Fruit fly (Drosophila melanogaster): ENCODE measurements around the gene Ugt37E1.
A peak's percentile ranks its signal among the peaks of the same experiment; 100 is the strongest.

Ugt37E1 gene

DNA sequence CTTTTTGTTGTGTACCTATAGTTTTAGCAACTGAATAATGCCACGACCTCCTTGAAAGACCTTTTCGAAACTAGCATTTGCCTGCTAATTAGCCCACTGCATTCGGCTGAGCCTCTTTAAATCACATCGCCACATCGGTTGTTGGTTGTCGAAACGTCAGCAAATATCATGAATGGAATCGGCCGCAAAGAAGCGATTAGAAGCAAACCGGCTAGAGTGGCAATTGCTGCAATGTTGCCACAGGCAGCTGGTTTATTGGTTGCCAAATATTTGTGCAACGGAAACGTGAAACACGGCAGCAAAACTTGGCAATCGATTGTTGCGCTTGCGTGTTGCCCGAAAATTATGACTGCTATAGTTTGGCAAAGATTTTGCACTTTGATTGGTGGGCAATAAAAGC is 48.8 kb downstream of the Ugt37E1 start (continued):
- TF ChIP-seq mam (GFP tag; optimal IDR thresholded peaks at IDR 0.05) (no peak), ci (GFP tag; IDR thresholded peaks at IDR 0.05) (0 out of 3 replicates have a peak, but pooled peaks have one; percentile 27), ab (GFP tag; optimal IDR thresholded peaks at IDR 0.05) (no peak), lmd (GFP tag; IDR thresholded peaks at IDR 0.05) (no peak), Asciz (GFP tag; optimal IDR thresholded peaks at IDR 0.05) (peak; percentile 27)

DNA sequence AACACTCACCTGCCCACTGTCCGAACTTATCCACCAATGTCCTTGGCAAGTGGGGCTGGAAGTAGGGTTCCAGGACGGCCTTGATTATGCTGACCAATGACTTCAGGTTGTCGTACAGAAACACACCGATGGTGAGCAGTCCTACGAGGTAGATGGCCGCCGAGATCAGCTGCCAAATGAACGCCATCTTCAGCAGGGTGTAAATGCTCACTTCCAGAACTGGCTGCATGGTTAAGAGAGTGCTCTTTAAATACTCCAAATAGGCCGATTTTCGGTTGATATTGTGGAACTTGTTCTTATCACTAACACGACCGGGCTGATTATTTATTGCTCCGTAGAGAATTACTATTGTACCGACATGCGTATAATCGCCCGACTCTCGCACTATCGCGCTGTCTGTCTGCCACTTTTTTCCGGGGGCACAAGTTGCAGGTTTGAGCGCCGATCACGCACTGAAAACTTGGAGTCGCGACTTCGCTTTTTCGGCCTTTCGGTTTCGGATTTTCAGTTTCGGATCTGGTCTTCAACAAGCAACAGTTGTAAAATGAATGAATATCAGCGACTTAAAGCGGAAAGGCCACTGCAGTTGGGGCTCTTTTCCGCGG is 50.4 kb downstream of the Ugt37E1 start:
- TF ChIP-seq CG9932 (GFP tag; IDR thresholded peaks at IDR 0.05): no peak
- TF ChIP-seq CG3163 (GFP tag; optimal IDR thresholded peaks at IDR 0.05): peak; percentile 64
- TF ChIP-seq grn (GFP tag; optimal IDR thresholded peaks at IDR 0.05): peak; percentile 21
- peak; percentile 88; the same call in 2 of the 3 replicates for TF ChIP-seq CG6175 (GFP tag; IDR thresholded peaks at IDR 0.05)
- no peak for TF ChIP-seq gem (tag; optimal IDR thresholded peaks at IDR 0.05)
- no peak for TF ChIP-seq CG8290 (GFP tag; optimal IDR thresholded peaks at IDR 0.05)
- TF ChIP-seq CG8290 (tag; optimal IDR thresholded peaks at IDR 0.05): peak in 1 of 2 experiments; percentile 18
- TF ChIP-seq mirr (GFP tag; optimal IDR thresholded peaks at IDR 0.05): peak; percentile 88
- TF ChIP-seq PHDP (tag; optimal IDR thresholded peaks at IDR 0.05): no peak
- TF ChIP-seq ato (GFP tag; IDR thresholded peaks at IDR 0.05; ENCODE audit: partially characterized antibody): no peak
- TF ChIP-seq jing (GFP tag; optimal IDR thresholded peaks at IDR 0.05): no peak
- TF ChIP-seq CG14014 (GFP tag; IDR thresholded peaks at IDR 0.05): no peak
- TF ChIP-seq ab (GFP tag; optimal IDR thresholded peaks at IDR 0.05): no peak
- peak in 1 of 2 experiments; percentile 1 for TF ChIP-seq Hr51 (GFP tag; optimal IDR thresholded peaks at IDR 0.05)
- TF ChIP-seq CG15601 (tag; optimal IDR thresholded peaks at IDR 0.05): peak; percentile 1
- TF ChIP-seq Spps (tag; optimal IDR thresholded peaks at IDR 0.05): no peak
- TF ChIP-seq Hr78 (GFP tag; optimal IDR thresholded peaks at IDR 0.05): peak in 1 of 2 experiments; percentile 14
- peak; percentile 3 for TF ChIP-seq fd64A (GFP tag; optimal IDR thresholded peaks at IDR 0.05)
- no peak for TF ChIP-seq CG7839 (tag; optimal IDR thresholded peaks at IDR 0.05)
- TF ChIP-seq CG34422 (GFP tag; IDR thresholded peaks at IDR 0.05): no peak
- TF ChIP-seq Nf-YB (GFP tag; optimal IDR thresholded peaks at IDR 0.05): no peak
- peak; percentile 6 to 14 for TF ChIP-seq Trl (optimal IDR thresholded peaks at IDR 0.05)
- no peak for TF ChIP-seq Trl (GFP tag; optimal IDR thresholded peaks at IDR 0.05)
- TF ChIP-seq Deaf1 (tag; optimal IDR thresholded peaks at IDR 0.05): peak; percentile 88
- TF ChIP-seq Med (GFP tag): peak; percentile 73
- TF ChIP-seq ttk (GFP tag; IDR thresholded peaks at IDR 0.05): no peak
- TF ChIP-seq Ets65A (GFP tag): peak; percentile 17
- TF ChIP-seq CG12071 (GFP tag; optimal IDR thresholded peaks at IDR 0.05): peak; percentile 11
- peak; percentile 93 for TF ChIP-seq CG2199 (GFP tag; IDR thresholded peaks at IDR 0.05)
- peak; percentile 47 for TF ChIP-seq sens (GFP tag)
- TF ChIP-seq chinmo (GFP tag; IDR thresholded peaks at IDR 0.05; ENCODE audit: partially characterized antibody): 0 out of 4 replicates have a peak, but pooled peaks have one; percentile 40
- no peak for TF ChIP-seq Usf (GFP tag; optimal IDR thresholded peaks at IDR 0.05)
- TF ChIP-seq HmgZ (tag; optimal IDR thresholded peaks at IDR 0.05): peak; percentile 3
- TF ChIP-seq sug (tag; optimal IDR thresholded peaks at IDR 0.05): peak; percentile 76
- peak; percentile 9; the same call in 1 of the 2 replicates for TF ChIP-seq GATAe (GFP tag; conservative IDR thresholded peaks at IDR 0.05)
- TF ChIP-seq Dbx (GFP tag; IDR thresholded peaks at IDR 0.05): no peak
- no peak for TF ChIP-seq CG9215 (GFP tag; IDR thresholded peaks at IDR 0.05)
- TF ChIP-seq E2f2 (GFP tag; IDR thresholded peaks at IDR 0.05): 0 out of 2 replicates have a peak, but pooled peaks have one; percentile 14
- TF ChIP-seq CG12769 (tag; optimal IDR thresholded peaks at IDR 0.05): peak; percentile 15
- TF ChIP-seq CG7987 (GFP tag; optimal IDR thresholded peaks at IDR 0.05): peak; percentile 5
- TF ChIP-seq exex (tag; optimal IDR thresholded peaks at IDR 0.05): peak; percentile 71
- peak; percentile 55 for TF ChIP-seq CG10543 (GFP tag; optimal IDR thresholded peaks at IDR 0.05)
- TF ChIP-seq CG13296 (GFP tag; optimal IDR thresholded peaks at IDR 0.05): peak; percentile 39
- peak; percentile 15 for TF ChIP-seq cwo (GFP tag; optimal IDR thresholded peaks at IDR 0.05)
- TF ChIP-seq Aef1 (GFP tag; IDR thresholded peaks at IDR 0.05): no peak

Measured in whole organism, embryonic.